Worm (Caenorhabditis elegans) whole organism, L4 larva: ENCODE measurements around the gene ced-7.
"Not testable (repeated sequence)": the region's sequence is repeated elsewhere in the genome, so short reads cannot be mapped to it uniquely, and the experiment has no call there.

Experiments
- ama-1 ChIP-seq: fragments of 150-350 bp; optimal IDR thresholded peaks from 2 replicates; lab custom pipeline; 2014; ENCODE audit warnings: inconsistent platforms, mixed read lengths
- ceh-82 ChIP-seq: sonication (generic microtip); optimal IDR thresholded peaks from 2 replicates; lab custom pipeline; 2017; ENCODE audit warnings: missing biosample characterization, missing genetic modification characterization
- dmd-9 ChIP-seq: fragments of 200-800 bp; sonication (Bioruptor generic); IDR thresholded peaks from 2 replicates; pipeline ENCODE4 v1.3.6; 2022; ENCODE audit warnings: missing genetic modification reagents, missing genetic modification characterization, missing compliant biosample characterization
- fkh-10 ChIP-seq: fragments of 150-350 bp; optimal IDR thresholded peaks from 2 replicates; lab custom pipeline; 2014; ENCODE audit warnings: missing biosample characterization, missing genetic modification reagents, missing genetic modification characterization
- lin-38 ChIP-seq: fragments of 200-800 bp; sonication (Bioruptor generic); IDR thresholded peaks from 2 replicates; pipeline ENCODE4 v1.3.6; 2022; ENCODE audit warnings: missing genetic modification reagents, missing genetic modification characterization, missing compliant biosample characterization
- lin-39 ChIP-seq: fragments of 150-350 bp; optimal IDR thresholded peaks from 2 replicates; lab custom pipeline; 2014; ENCODE audit warnings: missing biosample characterization, missing genetic modification reagents, missing genetic modification characterization
- lsy-2 ChIP-seq, 2 experiments: fragments of 150-350 bp in 1 of 2; sonication (generic microtip) in 1 of 2; optimal IDR thresholded peaks; 2 replicates each; lab custom pipeline; 2014 to 2017; ENCODE audit warnings: missing biosample characterization in 2 of 2, missing genetic modification characterization in 2 of 2
- nhr-6 ChIP-seq: fragments of 150-350 bp; optimal IDR thresholded peaks from 2 replicates; lab custom pipeline; 2014; ENCODE audit warnings: missing biosample characterization, missing genetic modification characterization
- snpc-4 ChIP-seq: fragments of 150-350 bp; optimal IDR thresholded peaks from 2 replicates; lab custom pipeline; 2014; ENCODE audit warnings: missing biosample characterization, missing genetic modification characterization

DNA sequence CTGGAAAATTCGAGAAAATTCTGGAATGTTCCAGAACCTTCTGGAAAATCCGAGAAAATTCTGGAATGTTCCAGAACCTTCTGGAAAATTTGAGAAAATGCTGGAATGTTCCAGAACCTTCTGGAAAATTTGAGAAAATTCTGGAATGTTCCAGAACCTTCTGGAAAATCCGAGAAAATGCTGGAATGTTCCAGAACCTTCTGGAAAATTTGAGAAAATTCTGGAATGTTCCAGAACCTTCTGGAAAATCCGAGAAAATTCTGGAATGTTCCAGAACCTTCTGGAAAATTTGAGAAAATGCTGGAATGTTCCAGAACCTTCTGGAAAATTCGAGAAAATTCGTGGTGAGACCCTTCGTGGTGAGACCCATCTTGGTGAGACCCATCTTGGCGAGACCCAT is 45.7 kb downstream of the ced-7 start:
- not testable (repeated sequence) for TF ChIP-seq dmd-9 (GFP tag; lab: Robert Waterston, UW); lsy-2 (tag; optimal IDR thresholded peaks at IDR 0.05; lab: Kevin White, UChicago); snpc-4 (tag; lab: Kevin White, UChicago); nhr-6 (tag; lab: Kevin White, UChicago); lin-39 (tag; lab: Kevin White, UChicago); ceh-82; ama-1 (lab: Kevin White, UChicago); fkh-10 (GFP tag; lab: Kevin White, UChicago)
- peak; percentile 29 for TF ChIP-seq lin-38 (GFP tag; lab: Robert Waterston, UW)
